Worm (Caenorhabditis elegans) whole organism, L1 larva: ENCODE data around the gene samt-1.
"Not testable (repeated sequence)": the region's sequence is repeated elsewhere in the genome, so short reads cannot be mapped to it uniquely, and the experiment has no call there.

Source experiments
- C34B4.2 ChIP-seq: sonication (generic microtip); optimal IDR thresholded peaks from 2 replicates; lab custom pipeline; 2017; ENCODE audit warnings: mild to moderate bottlenecking, missing genetic modification characterization, missing compliant biosample characterization
- aha-1 ChIP-seq: fragments of 150-350 bp; optimal IDR thresholded peaks from 2 replicates; lab custom pipeline; 2014; ENCODE audit warnings: missing biosample characterization, missing genetic modification characterization
- aly-2 ChIP-seq: fragments of 150-350 bp; optimal IDR thresholded peaks from 2 replicates; lab custom pipeline; 2014; ENCODE audit warnings: missing biosample characterization, missing genetic modification characterization
- ceh-90 ChIP-seq: sonication (generic microtip); optimal IDR thresholded peaks from 2 replicates; lab custom pipeline; 2016; ENCODE audit warnings: missing genetic modification characterization, missing compliant biosample characterization
- dpl-1 ChIP-seq, 3 experiments: fragments of 150-350 bp in 2 of 3; sonication (generic microtip) in 1 of 3; optimal IDR thresholded peaks; 2 replicates each; lab custom pipeline; 2014 to 2017; ENCODE audit warnings: missing biosample characterization in 3 of 3, missing genetic modification characterization in 3 of 3, missing genetic modification reagents in 3 of 3
- dsc-1 ChIP-seq: sonication (generic microtip); optimal IDR thresholded peaks from 2 replicates; lab custom pipeline; 2016; ENCODE audit warnings: mild to moderate bottlenecking, missing genetic modification characterization, missing compliant biosample characterization
- efl-1 ChIP-seq, 4 experiments: fragments of 150-350 bp; optimal IDR thresholded peaks in 3 of 4; peaks in 1 of 4; 1 replicate in 1 of 4; 2 replicates in 3 of 4; lab custom pipeline; 2014; ENCODE audit warnings: missing biosample characterization in 2 of 4, missing genetic modification characterization in 2 of 4, missing genetic modification reagents in 2 of 4
- egl-13 ChIP-seq: sonication (generic microtip); optimal IDR thresholded peaks from 2 replicates; lab custom pipeline; 2016; ENCODE audit warnings: missing genotype, missing genetic modification reagents, missing genetic modification characterization, missing compliant biosample characterization
- egl-27 ChIP-seq, 2 experiments: fragments of 150-350 bp in 1 of 2; sonication (generic microtip); optimal IDR thresholded peaks; 3 replicates each; lab custom pipeline; 2017 to 2018; ENCODE audit warnings: missing biosample characterization in 2 of 2, missing genetic modification characterization in 2 of 2, missing genetic modification reagents in 2 of 2
- elt-3 ChIP-seq, 6 experiments: fragments of 150-350 bp in 1 of 6; sonication (generic microtip); optimal IDR thresholded peaks; 2 replicates each; lab custom pipeline; 2017 to 2018; ENCODE audit warnings: missing biosample characterization in 6 of 6, missing genetic modification characterization in 6 of 6, inconsistent platforms in 1 of 6
- ets-5 ChIP-seq: fragments of 200-800 bp; sonication (Bioruptor generic); IDR thresholded peaks from 2 replicates; pipeline ENCODE4 v1.3.6; 2022; ENCODE audit warnings: missing genetic modification characterization, missing compliant biosample characterization
- fos-1 ChIP-seq: fragments of 150-350 bp; optimal IDR thresholded peaks from 2 replicates; lab custom pipeline; 2014; ENCODE audit warnings: missing biosample characterization, missing genetic modification characterization
- hlh-4 ChIP-seq: sonication (generic microtip); optimal IDR thresholded peaks from 2 replicates; lab custom pipeline; 2016; ENCODE audit warnings: mild to moderate bottlenecking, missing genetic modification characterization, missing compliant biosample characterization
- hpl-2 ChIP-seq: fragments of 150-350 bp; optimal IDR thresholded peaks from 2 replicates; lab custom pipeline; 2014; ENCODE audit warnings: missing biosample characterization, missing genetic modification reagents, missing genetic modification characterization
- isw-1 ChIP-seq: fragments of 200-800 bp; sonication (Bioruptor generic); IDR thresholded peaks from 2 replicates; pipeline ENCODE4 v1.3.6; 2022; ENCODE audit warnings: missing genetic modification characterization, missing compliant biosample characterization
- lin-35 ChIP-seq, 2 experiments: fragments of 150-350 bp; optimal IDR thresholded peaks; 2 replicates each; lab custom pipeline; 2014; ENCODE audit warnings: missing biosample characterization in 2 of 2, missing genetic modification characterization in 2 of 2, missing genetic modification reagents in 2 of 2
- lsy-2 ChIP-seq, 2 experiments: fragments of 150-350 bp; optimal IDR thresholded peaks; 2 replicates each; lab custom pipeline; 2014; ENCODE audit warnings: missing biosample characterization in 2 of 2, missing genetic modification characterization in 2 of 2
- mab-9 ChIP-seq: fragments of 200-800 bp; sonication (Bioruptor generic); IDR thresholded peaks from 2 replicates; pipeline ENCODE4 v1.3.6; 2022; ENCODE audit warnings: missing genetic modification reagents, missing genetic modification characterization, missing compliant biosample characterization
- mep-1 ChIP-seq: fragments of 150-350 bp; optimal IDR thresholded peaks from 2 replicates; lab custom pipeline; 2014; ENCODE audit warnings: missing biosample characterization, missing genetic modification characterization
- nhr-11 ChIP-seq: fragments of 150-350 bp; optimal IDR thresholded peaks from 2 replicates; lab custom pipeline; 2014; ENCODE audit warnings: missing biosample characterization, missing genetic modification characterization
- nhr-20 ChIP-seq: sonication (generic microtip); optimal IDR thresholded peaks from 2 replicates; lab custom pipeline; 2016; ENCODE audit warnings: mild to moderate bottlenecking, missing genetic modification characterization, missing compliant biosample characterization
- nhr-237 ChIP-seq: fragments of 150-350 bp; optimal IDR thresholded peaks from 2 replicates; lab custom pipeline; 2014; ENCODE audit warnings: missing biosample characterization, missing genetic modification characterization
- nhr-47 ChIP-seq: sonication (generic microtip); optimal IDR thresholded peaks from 2 replicates; lab custom pipeline; 2016; ENCODE audit warnings: mild to moderate bottlenecking, missing genetic modification characterization, moderate library complexity, missing compliant biosample characterization
- rnt-1 ChIP-seq: sonication (generic microtip); optimal IDR thresholded peaks from 2 replicates; lab custom pipeline; 2016; ENCODE audit warnings: mild to moderate bottlenecking, missing genetic modification characterization, moderate library complexity, missing compliant biosample characterization
- snu-23 ChIP-seq: sonication (generic microtip); optimal IDR thresholded peaks from 2 replicates; lab custom pipeline; 2016; ENCODE audit warnings: missing genetic modification characterization, missing compliant biosample characterization
- sox-4 ChIP-seq: sonication (generic microtip); optimal IDR thresholded peaks from 2 replicates; lab custom pipeline; 2016; ENCODE audit warnings: missing genetic modification characterization, missing compliant biosample characterization
- swsn-7 ChIP-seq: sonication (generic microtip); optimal IDR thresholded peaks from 2 replicates; lab custom pipeline; 2016; ENCODE audit warnings: missing genetic modification characterization, missing compliant biosample characterization
- tbx-2 ChIP-seq: sonication (generic microtip); optimal IDR thresholded peaks from 2 replicates; lab custom pipeline; 2016; ENCODE audit warnings: missing genetic modification characterization, missing compliant biosample characterization
- unc-130 ChIP-seq: fragments of 150-350 bp; optimal IDR thresholded peaks from 2 replicates; lab custom pipeline; 2017; ENCODE audit warnings: missing biosample characterization, missing genetic modification characterization, inconsistent platforms
- unc-62 ChIP-seq: fragments of 150-350 bp; optimal IDR thresholded peaks from 2 replicates; lab custom pipeline; 2014; ENCODE audit warnings: missing biosample characterization, missing genetic modification reagents, missing genetic modification characterization
- ztf-11 ChIP-seq, 2 experiments: sonication (generic microtip); optimal IDR thresholded peaks; 2 replicates each; lab custom pipeline; 2016 to 2017; ENCODE audit warnings: missing genetic modification characterization in 2 of 2, missing biosample characterization in 1 of 2, missing compliant biosample characterization in 1 of 2

Gene samt-1

ce11 chrIV:2895986-2896660, 35.1 kb upstream of the samt-1 start (continued):
- TF ChIP-seq mab-9 (0 out of 2 replicates have a peak, but pooled peaks have one; percentile 45), egl-13 (tag; lab: Kevin White, UChicago) (peak; percentile 3), dsc-1 (tag; lab: Kevin White, UChicago) (peak; percentile 32)

ce11 chrIV:2897644-2898160, 33.5 kb upstream of the samt-1 start, which contains the start of gene Y54G2A.36:
Gene Y54G2A.36, plus strand, starts transcription at chrIV:2897694.
- TF ChIP-seq ets-5 (no peak), efl-1 (optimal IDR thresholded peaks at IDR 0.05; lab: Kevin White, UChicago) (no peak), efl-1 (GFP tag; optimal IDR thresholded peaks at IDR 0.05 in 1 of 2; lab: Kevin White, UChicago) (peak in 1 of 2 experiments; percentile 21), swsn-7 (tag; lab: Kevin White, UChicago) (no peak), lsy-2 (tag; optimal IDR thresholded peaks at IDR 0.05; lab: Kevin White, UChicago) (no peak), hlh-4 (no peak), tbx-2 (tag; lab: Kevin White, UChicago) (no peak)
- TF ChIP-seq, all 84 proteins: peak for 1

- TF ChIP-seq efl-1 (optimal IDR thresholded peaks at IDR 0.05; lab: Kevin White, UChicago) (peak in 1 of 2 experiments; percentile 72), efl-1 (GFP tag; optimal IDR thresholded peaks at IDR 0.05 in 1 of 2; lab: Kevin White, UChicago) (peak; percentile 79 to 98), dpl-1 (GFP tag; optimal IDR thresholded peaks at IDR 0.05; lab: Kevin White, UChicago) (peak; percentile 38 to 70 (median 69)), lin-35 (GFP tag; optimal IDR thresholded peaks at IDR 0.05; lab: Kevin White, UChicago) (peak; percentile 20 to 77)
These were observed 29.2 kb upstream of the samt-1 start for ce11 chrIV:2901973-2902372.

- TF ChIP-seq rnt-1 (no peak), lin-35 (GFP tag; optimal IDR thresholded peaks at IDR 0.05; lab: Kevin White, UChicago) (no peak), efl-1 (optimal IDR thresholded peaks at IDR 0.05; lab: Kevin White, UChicago) (no peak), efl-1 (GFP tag; optimal IDR thresholded peaks at IDR 0.05 in 1 of 2; lab: Kevin White, UChicago) (peak in 1 of 2 experiments; percentile 8)
These were observed 16.7 kb upstream of the samt-1 start for ce11 chrIV:2914545-2914944.

DNA sequence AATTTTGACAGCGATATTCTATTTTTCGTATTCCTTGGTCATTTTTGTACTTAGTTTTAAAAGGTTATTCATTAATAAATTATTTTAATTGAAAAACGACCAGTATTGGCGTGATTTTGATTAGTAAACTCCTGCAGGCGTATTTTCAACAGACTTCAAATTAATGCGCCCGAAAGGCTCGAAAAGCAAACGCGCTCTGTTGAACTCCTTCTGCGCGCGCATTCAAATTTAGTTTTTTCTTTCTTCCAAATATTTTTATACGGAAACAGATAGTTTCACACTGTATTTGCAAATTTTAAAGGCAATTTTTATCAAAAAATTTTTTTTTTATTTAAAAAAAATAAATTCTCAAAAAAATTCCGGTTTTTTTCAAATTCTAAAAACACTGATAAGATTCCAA, 15.2 kb upstream of the samt-1 start:
- TF ChIP-seq dpl-1 (GFP tag; optimal IDR thresholded peaks at IDR 0.05; lab: Kevin White, UChicago) (peak; percentile 43 to 77 (median 56)), egl-13 (tag; lab: Kevin White, UChicago) (no peak), efl-1 (optimal IDR thresholded peaks at IDR 0.05; lab: Kevin White, UChicago) (peak in 1 of 2 experiments; percentile 88), efl-1 (GFP tag; optimal IDR thresholded peaks at IDR 0.05 in 1 of 2; lab: Kevin White, UChicago) (peak; percentile 80 to 96), lin-35 (GFP tag; optimal IDR thresholded peaks at IDR 0.05; lab: Kevin White, UChicago) (peak; percentile 54 to 83), ztf-11 (tag; optimal IDR thresholded peaks at IDR 0.05; lab: Kevin White, UChicago) (no peak)
- TF ChIP-seq, all 84 proteins: peak for 3

ce11 chrIV:2917729-2918128, 13.5 kb upstream of the samt-1 start, which contains the start of gene Y54G2A.50:
Gene Y54G2A.50, plus strand, starts transcription at chrIV:2918029.
- not testable (repeated sequence) for TF ChIP-seq elt-3 (tag; optimal IDR thresholded peaks at IDR 0.05; lab: Kevin White, UChicago); nhr-20 (tag; lab: Kevin White, UChicago); nhr-237 (tag; lab: Kevin White, UChicago)

ce11 chrIV:2922196-2922595, 9.0 kb upstream of the samt-1 start, which contains the start of gene fbxc-45:
Gene fbxc-45, minus strand, starts transcription at chrIV:2922243.
- TF ChIP-seq ceh-90 (tag; lab: Kevin White, UChicago) (no peak), hlh-4 (no peak), C34B4.2 (tag; lab: Kevin White, UChicago) (no peak), aly-2 (no peak), unc-62 (GFP tag; lab: Kevin White, UChicago) (no peak), unc-130 (tag; lab: Kevin White, UChicago) (no peak), lsy-2 (tag; optimal IDR thresholded peaks at IDR 0.05; lab: Kevin White, UChicago) (no peak), nhr-11 (tag; lab: Kevin White, UChicago) (no peak), mep-1 (no peak), swsn-7 (tag; lab: Kevin White, UChicago) (no peak), fos-1 (tag; lab: Kevin White, UChicago) (no peak), egl-13 (tag; lab: Kevin White, UChicago) (no peak), efl-1 (optimal IDR thresholded peaks at IDR 0.05; lab: Kevin White, UChicago) (no peak), efl-1 (GFP tag; optimal IDR thresholded peaks at IDR 0.05 in 1 of 2; lab: Kevin White, UChicago) (no peak), aha-1 (tag; lab: Kevin White, UChicago) (no peak), nhr-47 (no peak), isw-1 (GFP tag; lab: Robert Waterston, UW) (no peak), hpl-2 (GFP tag; lab: Kevin White, UChicago) (no peak), snu-23 (GFP tag; lab: Kevin White, UChicago) (no peak), egl-27 (tag; optimal IDR thresholded peaks at IDR 0.05; lab: Kevin White, UChicago) (no peak), sox-4 (tag; lab: Kevin White, UChicago) (no peak)
- TF ChIP-seq, all 84 proteins: peak for 0
